Fruit fly (Drosophila melanogaster): Measurements from ENCODE around the gene CG17726.

CG17726 gene

dm6 chr3R:11226496-11226895, at the start of gene CG17726:
Gene CG17726, plus strand, starts transcription at chr3R:11226762.
- no peak for TF ChIP-seq CG8478 (optimal IDR thresholded peaks at IDR 0.05)
- TF ChIP-seq CTCF (optimal IDR thresholded peaks at IDR 0.05) = no peak

dm6 chr3R:11177579-11177978, 49.0 kb upstream of the CG17726 start:
- TF ChIP-seq CG8478 (optimal IDR thresholded peaks at IDR 0.05) (no peak), CTCF (optimal IDR thresholded peaks at IDR 0.05) (no peak)

- TF ChIP-seq CG8478 (optimal IDR thresholded peaks at IDR 0.05) = no peak
- no peak for TF ChIP-seq CTCF (optimal IDR thresholded peaks at IDR 0.05)
Observed at dm6 chr3R:11178300-11178699, 48.3 kb upstream of the CG17726 start.

- TF ChIP-seq CG8478 (optimal IDR thresholded peaks at IDR 0.05) (no peak), CTCF (optimal IDR thresholded peaks at IDR 0.05) (no peak)
Observed at dm6 chr3R:11195792-11196191, 30.8 kb upstream of the CG17726 start, which contains the start of gene CG18577. Gene CG18577, plus strand, starts transcription at chr3R:11196092.

dm6 chr3R:11196648-11197388, 29.7 kb upstream of the CG17726 start:
- no peak for TF ChIP-seq CG8478 (optimal IDR thresholded peaks at IDR 0.05)
- no peak for TF ChIP-seq CTCF (optimal IDR thresholded peaks at IDR 0.05)

dm6 chr3R:11197389-11197716, 29.2 kb upstream of the CG17726 start, which contains the start of gene cu:
Gene cu, plus strand, starts transcription at chr3R:11197592.
- TF ChIP-seq CTCF (optimal IDR thresholded peaks at IDR 0.05) (no peak), CG8478 (optimal IDR thresholded peaks at IDR 0.05) (no peak)

dm6 chr3R:11198062-11198472, 28.5 kb upstream of the CG17726 start:
- TF ChIP-seq CTCF (optimal IDR thresholded peaks at IDR 0.05) = no peak
- TF ChIP-seq CG8478 (optimal IDR thresholded peaks at IDR 0.05) = no peak

dm6 chr3R:11199227-11199835, 27.2 kb upstream of the CG17726 start:
- no peak for TF ChIP-seq CG8478 (optimal IDR thresholded peaks at IDR 0.05)
- TF ChIP-seq CTCF (optimal IDR thresholded peaks at IDR 0.05) = no peak

- TF ChIP-seq CTCF (optimal IDR thresholded peaks at IDR 0.05) (no peak), CG8478 (optimal IDR thresholded peaks at IDR 0.05) (no peak)
Observed at dm6 chr3R:11200042-11200884, 26.3 kb upstream of the CG17726 start.

- no peak for TF ChIP-seq CTCF (optimal IDR thresholded peaks at IDR 0.05)
- no peak for TF ChIP-seq CG8478 (optimal IDR thresholded peaks at IDR 0.05)
Observed at dm6 chr3R:11200885-11201421, 25.6 kb upstream of the CG17726 start.

- TF ChIP-seq CG8478 (optimal IDR thresholded peaks at IDR 0.05) (no peak), CTCF (optimal IDR thresholded peaks at IDR 0.05) (no peak)
Observed at dm6 chr3R:11208766-11209331, 17.7 kb upstream of the CG17726 start.

dm6 chr3R:11209801-11210402, 16.7 kb upstream of the CG17726 start, which contains the start of the genes SdhC and Tctp:
Gene SdhC, minus strand, starts transcription at chr3R:11209849.
Gene Tctp, plus strand, starts transcription at chr3R:11210247.
- TF ChIP-seq CG8478 (optimal IDR thresholded peaks at IDR 0.05) (no peak), CTCF (optimal IDR thresholded peaks at IDR 0.05) (no peak)

dm6 chr3R:11211291-11212061, 15.1 kb upstream of the CG17726 start:
- no peak for TF ChIP-seq CG8478 (optimal IDR thresholded peaks at IDR 0.05)
- peak; percentile 31 to 42 for TF ChIP-seq CTCF (optimal IDR thresholded peaks at IDR 0.05)

All from S2 (cell line).